Worm (Caenorhabditis elegans) whole organism, young adult: ENCODE results near the gene C17H11.1.

ENCODE experiments used
- B0019.2 ChIP-seq: fragments of 200-800 bp; sonication (Bioruptor generic); conservative IDR thresholded peaks from 2 replicates; pipeline ENCODE4 v1.3.6; 2022; ENCODE audit warnings: missing genetic modification reagents, missing genetic modification characterization, missing compliant biosample characterization
- B0261.1 ChIP-seq: sonication (generic microtip); optimal IDR thresholded peaks from 2 replicates; lab custom pipeline; 2016; ENCODE audit warnings: mild to moderate bottlenecking, missing genetic modification characterization, moderate library complexity, missing compliant biosample characterization
- B0336.3 ChIP-seq: fragments of 200-800 bp; sonication (Bioruptor generic); IDR thresholded peaks from 2 replicates; pipeline ENCODE4 v1.3.6; 2022; ENCODE audit warnings: missing genetic modification characterization, missing compliant biosample characterization
- C17E4.6 ChIP-seq: fragments of 200-800 bp; sonication (Bioruptor generic); IDR thresholded peaks from 2 replicates; pipeline ENCODE4 v1.3.6; 2022; ENCODE audit warnings: missing genetic modification reagents, missing genetic modification characterization, missing compliant biosample characterization
- F10E7.11 ChIP-seq: sonication (generic microtip); optimal IDR thresholded peaks from 2 replicates; lab custom pipeline; 2017; ENCODE audit warnings: mild to moderate bottlenecking, missing genetic modification characterization, moderate library complexity, missing compliant biosample characterization
- F23B12.7 ChIP-seq: sonication (generic microtip); optimal IDR thresholded peaks from 2 replicates; lab custom pipeline; 2017; ENCODE audit warnings: missing genetic modification characterization, mild to moderate bottlenecking, missing compliant biosample characterization, antibody characterized with exemption, moderate library complexity; ENCODE audit not compliant: insufficient read depth
- F37B4.10 ChIP-seq: fragments of 200-800 bp; sonication (Bioruptor generic); IDR thresholded peaks from 2 replicates; pipeline ENCODE4 v1.3.6; 2022; ENCODE audit warnings: missing genetic modification characterization, missing compliant biosample characterization
- F49E8.2 ChIP-seq: sonication (generic microtip); optimal IDR thresholded peaks from 3 replicates; lab custom pipeline; 2017; ENCODE audit warnings: missing genetic modification characterization, mild to moderate bottlenecking, missing compliant biosample characterization, antibody characterized with exemption, moderate library complexity; ENCODE audit not compliant: insufficient read depth
- F52B5.7 ChIP-seq: sonication (generic microtip); optimal IDR thresholded peaks from 2 replicates; lab custom pipeline; 2016; ENCODE audit warnings: mild to moderate bottlenecking, missing genetic modification characterization, missing compliant biosample characterization
- F57C9.4 ChIP-seq: sonication (generic microtip); optimal IDR thresholded peaks from 2 replicates; lab custom pipeline; 2017; ENCODE audit warnings: mild to moderate bottlenecking, missing genetic modification characterization, missing compliant biosample characterization
- K11D2.4 ChIP-seq: fragments of 200-800 bp; sonication (Bioruptor generic); IDR thresholded peaks from 2 replicates; pipeline ENCODE4 v1.3.6; 2022; ENCODE audit warnings: missing genetic modification reagents, missing genetic modification characterization, missing compliant biosample characterization
- K12H6.12 ChIP-seq: fragments of 200-800 bp; sonication (Bioruptor generic); optimal IDR thresholded peaks from 2 replicates; lab custom pipeline; 2018; ENCODE audit warnings: mild to moderate bottlenecking, missing genetic modification characterization, missing compliant biosample characterization
- Y53F4B.3 ChIP-seq: fragments of 200-800 bp; sonication (Bioruptor generic); IDR thresholded peaks from 2 replicates; pipeline ENCODE4 v1.3.6; 2022; ENCODE audit warnings: missing genetic modification reagents, missing genetic modification characterization, missing compliant biosample characterization
- Y56A3A.18 ChIP-seq: fragments of 200-800 bp; sonication (Bioruptor generic); IDR thresholded peaks from 2 replicates; pipeline ENCODE4 v1.3.6; 2022; ENCODE audit warnings: missing genetic modification reagents, missing genetic modification characterization, missing compliant biosample characterization
- ama-1 ChIP-seq, 3 experiments: fragments of 150-350 bp in 1 of 3; sonication (generic microtip) in 2 of 3; optimal IDR thresholded peaks; 2 replicates each; lab custom pipeline; 2014 to 2018; ENCODE audit warnings: missing biosample characterization in 2 of 3, missing genetic modification characterization in 2 of 3, missing genetic modification reagents in 2 of 3
- attf-6 ChIP-seq: fragments of 200-800 bp; sonication (Bioruptor generic); IDR thresholded peaks from 2 replicates; pipeline ENCODE4 v1.3.6; 2022; ENCODE audit warnings: missing genetic modification reagents, missing genetic modification characterization, missing compliant biosample characterization
- bed-1 ChIP-seq: fragments of 200-800 bp; sonication (Bioruptor generic); IDR thresholded peaks from 2 replicates; pipeline ENCODE4 v1.3.6; 2022; ENCODE audit warnings: missing genetic modification reagents, missing genetic modification characterization, missing compliant biosample characterization
- cebp-1 ChIP-seq, 2 experiments: fragments of 200-800 bp in 1 of 2; sonication (Bioruptor generic) in 1 of 2; sonication (generic microtip) in 1 of 2; IDR thresholded peaks in 1 of 2; optimal IDR thresholded peaks in 1 of 2; 2 replicates each; pipeline versions ENCODE4 v1.3.6 to Lab custom; 2017 to 2022; ENCODE audit warnings: missing compliant biosample characterization in 2 of 2, missing genetic modification characterization in 2 of 2, mild to moderate bottlenecking in 1 of 2, missing genetic modification reagents in 1 of 2, moderate library complexity in 1 of 2
- cebp-2 ChIP-seq: fragments of 200-800 bp; sonication (Bioruptor generic); IDR thresholded peaks from 2 replicates; pipeline ENCODE4 v1.3.6; 2022; ENCODE audit warnings: missing genetic modification characterization, missing compliant biosample characterization
- ceh-27 ChIP-seq: fragments of 200-800 bp; sonication (Bioruptor generic); optimal IDR thresholded peaks from 2 replicates; lab custom pipeline; 2018; ENCODE audit warnings: mild to moderate bottlenecking, missing genetic modification characterization, moderate library complexity, missing compliant biosample characterization
- ceh-40 ChIP-seq: fragments of 200-800 bp; sonication (Bioruptor generic); IDR thresholded peaks from 2 replicates; pipeline ENCODE4 v1.3.6; 2022; ENCODE audit warnings: missing genetic modification characterization, missing compliant biosample characterization
- ceh-58 ChIP-seq: fragments of 200-800 bp; sonication (Bioruptor generic); IDR thresholded peaks from 2 replicates; pipeline ENCODE4 v1.3.6; 2022; ENCODE audit warnings: missing genetic modification characterization, missing compliant biosample characterization
- chd-7 ChIP-seq: sonication (generic microtip); optimal IDR thresholded peaks from 2 replicates; lab custom pipeline; 2016; ENCODE audit warnings: mild to moderate bottlenecking, missing genetic modification characterization, moderate library complexity, missing compliant biosample characterization
- die-1 ChIP-seq: sonication (generic microtip); optimal IDR thresholded peaks from 2 replicates; lab custom pipeline; 2016; ENCODE audit warnings: missing genotype, mild to moderate bottlenecking, missing genetic modification characterization, missing compliant biosample characterization
- egrh-3 ChIP-seq: fragments of 200-800 bp; sonication (Bioruptor generic); IDR thresholded peaks from 2 replicates; pipeline ENCODE4 v1.3.6; 2022; ENCODE audit warnings: missing genetic modification reagents, missing genetic modification characterization, missing compliant biosample characterization
- him-1 ChIP-seq: sonication (generic microtip); optimal IDR thresholded peaks from 2 replicates; lab custom pipeline; 2016; ENCODE audit warnings: missing genotype, missing genetic modification reagents, missing genetic modification characterization, missing compliant biosample characterization
- hlh-12 ChIP-seq: sonication (generic microtip); optimal IDR thresholded peaks from 2 replicates; lab custom pipeline; 2016; ENCODE audit warnings: missing genetic modification characterization, missing compliant biosample characterization
- hmg-1.2 ChIP-seq: fragments of 200-800 bp; sonication (Bioruptor generic); IDR thresholded peaks from 2 replicates; pipeline ENCODE4 v1.3.6; 2022; ENCODE audit warnings: missing genetic modification reagents, missing genetic modification characterization, missing compliant biosample characterization
- hrde-1 ChIP-seq: sonication (generic microtip); optimal IDR thresholded peaks from 2 replicates; lab custom pipeline; 2016; ENCODE audit warnings: missing genetic modification characterization, mild to moderate bottlenecking, missing compliant biosample characterization, moderate library complexity, missing genotype, missing genetic modification reagents, borderline replicate concordance
- lin-54 ChIP-seq: fragments of 200-800 bp; sonication (Bioruptor generic); optimal IDR thresholded peaks from 2 replicates; lab custom pipeline; 2018; ENCODE audit warnings: mild to moderate bottlenecking, missing genetic modification characterization, missing compliant biosample characterization
- madf-6 ChIP-seq: fragments of 200-800 bp; sonication (Bioruptor generic); IDR thresholded peaks from 2 replicates; pipeline ENCODE4 v1.3.6; 2022; ENCODE audit warnings: missing genetic modification reagents, missing genetic modification characterization, missing compliant biosample characterization
- nfya-1 ChIP-seq: sonication (generic microtip); optimal IDR thresholded peaks from 2 replicates; lab custom pipeline; 2017; ENCODE audit warnings: antibody characterized with exemption, missing compliant biosample characterization, missing genetic modification characterization, borderline replicate concordance; ENCODE audit not compliant: insufficient read depth
- nhr-120 ChIP-seq: fragments of 200-800 bp; sonication (Bioruptor generic); IDR thresholded peaks from 2 replicates; pipeline ENCODE4 v1.3.6; 2022; ENCODE audit warnings: missing genetic modification characterization, missing compliant biosample characterization
- nhr-90 ChIP-seq: sonication (generic microtip); optimal IDR thresholded peaks from 2 replicates; lab custom pipeline; 2016; ENCODE audit warnings: missing genotype, mild to moderate bottlenecking, missing genetic modification characterization, missing compliant biosample characterization
- pbrm-1 ChIP-seq: fragments of 200-800 bp; sonication (Bioruptor generic); IDR thresholded peaks from 2 replicates; pipeline ENCODE4 v1.3.6; 2022; ENCODE audit warnings: missing genetic modification reagents, missing genetic modification characterization, missing compliant biosample characterization
- repo-1 ChIP-seq: sonication (generic microtip); optimal IDR thresholded peaks from 2 replicates; lab custom pipeline; 2017; ENCODE audit warnings: mild to moderate bottlenecking, missing genetic modification characterization, missing compliant biosample characterization
- sdz-38 ChIP-seq: sonication (generic microtip); optimal IDR thresholded peaks from 2 replicates; lab custom pipeline; 2016; ENCODE audit warnings: missing genotype, missing genetic modification characterization, missing compliant biosample characterization
- snpc-1.1 ChIP-seq: sonication (generic microtip); optimal IDR thresholded peaks from 2 replicates; lab custom pipeline; 2017; ENCODE audit warnings: missing genetic modification characterization, mild to moderate bottlenecking, missing compliant biosample characterization, antibody characterized with exemption, moderate library complexity, missing genotype, missing genetic modification reagents; ENCODE audit not compliant: insufficient read depth
- somi-1 ChIP-seq: fragments of 200-800 bp; sonication (Bioruptor generic); optimal IDR thresholded peaks from 2 replicates; lab custom pipeline; 2018; ENCODE audit warnings: mild to moderate bottlenecking, missing genetic modification characterization, missing compliant biosample characterization
- sptf-2 ChIP-seq: fragments of 200-800 bp; sonication (Bioruptor generic); optimal IDR thresholded peaks from 2 replicates; lab custom pipeline; 2018; ENCODE audit warnings: mild to moderate bottlenecking, missing genetic modification characterization, missing compliant biosample characterization
- tbp1 ChIP-seq: fragments of 200-800 bp; sonication (Bioruptor generic); optimal IDR thresholded peaks from 2 replicates; lab custom pipeline; 2018; ENCODE audit warnings: mild to moderate bottlenecking, missing genetic modification characterization, missing compliant biosample characterization
- zfh-2 ChIP-seq: fragments of 200-800 bp; sonication (Bioruptor generic); conservative IDR thresholded peaks from 2 replicates; pipeline ENCODE4 v1.3.6; 2022; ENCODE audit warnings: missing genetic modification reagents, missing genetic modification characterization, missing compliant biosample characterization
- ztf-18 ChIP-seq: sonication (generic microtip); optimal IDR thresholded peaks from 2 replicates; lab custom pipeline; 2016; ENCODE audit warnings: missing genotype, mild to moderate bottlenecking, missing genetic modification characterization, missing compliant biosample characterization
- ztf-25 ChIP-seq: fragments of 200-800 bp; sonication (Bioruptor generic); IDR thresholded peaks from 2 replicates; pipeline ENCODE4 v1.3.6; 2022; ENCODE audit warnings: missing genetic modification reagents, missing genetic modification characterization, missing compliant biosample characterization
- ztf-26 ChIP-seq: sonication (generic microtip); optimal IDR thresholded peaks from 2 replicates; lab custom pipeline; 2017; ENCODE audit warnings: missing genetic modification characterization, missing compliant biosample characterization
- ztf-6 ChIP-seq: fragments of 200-800 bp; sonication (Bioruptor generic); IDR thresholded peaks from 2 replicates; pipeline ENCODE4 v1.3.6; 2022; ENCODE audit warnings: missing genetic modification reagents, missing genetic modification characterization, missing compliant biosample characterization

C17H11.1 gene

DNA sequence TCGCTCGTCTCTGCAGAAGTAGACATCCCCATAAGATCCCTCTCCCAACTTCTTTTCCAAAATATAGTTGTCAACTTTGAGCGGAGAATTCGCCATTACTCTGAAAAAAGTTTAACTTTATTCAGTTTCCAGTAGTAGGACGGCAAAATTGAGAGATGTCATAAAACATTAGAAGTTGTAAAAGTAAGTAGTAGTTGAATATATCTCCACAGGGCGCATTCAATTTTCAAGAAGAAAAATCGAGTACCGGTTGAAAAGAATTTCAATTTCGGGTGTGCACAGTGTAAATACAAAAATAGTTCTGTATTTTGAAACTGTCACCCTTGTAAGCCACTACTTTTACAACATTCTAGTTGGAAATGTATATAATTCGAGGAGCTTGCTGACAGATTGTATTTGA, 23.1 kb upstream of the C17H11.1 start, which contains the start of gene F22F1.2 (continued):
- TF ChIP-seq sdz-38 (tag; lab: Kevin White, UChicago): no peak

DNA sequence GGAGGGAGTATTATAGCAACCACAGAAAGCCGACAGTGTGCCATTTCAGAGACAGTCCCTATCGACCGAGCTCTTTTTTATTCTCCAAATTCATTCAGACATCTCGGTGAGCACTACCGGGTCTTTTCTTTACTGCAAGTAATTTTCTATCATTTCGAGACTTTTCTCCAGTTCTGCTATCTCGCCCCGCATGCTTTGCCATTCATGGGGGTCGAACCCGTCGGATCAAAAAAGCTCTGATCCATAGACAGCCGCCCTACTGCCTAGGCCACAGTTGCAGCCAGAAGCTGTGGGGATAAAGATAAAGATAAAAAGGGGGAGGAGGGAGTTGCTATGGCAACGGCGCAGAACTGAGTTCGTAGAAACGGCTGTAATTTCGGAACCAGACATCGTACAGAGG, 22.3 kb upstream of the C17H11.1 start:
- TF ChIP-seq ceh-40 (GFP tag; lab: Robert Waterston, UW): no peak
- TF ChIP-seq F37B4.10: no peak
- no peak for TF ChIP-seq nhr-120
- no peak for TF ChIP-seq hlh-12 (tag; lab: Kevin White, UChicago)
- TF ChIP-seq Y53F4B.3 (GFP tag; lab: Robert Waterston, UW): no peak
- TF ChIP-seq snpc-1.1 (tag; lab: Kevin White, UChicago): no peak
- TF ChIP-seq attf-6 (GFP tag; lab: Robert Waterston, UW): no peak
- peak; percentile 36 for TF ChIP-seq ztf-18
- no peak for TF ChIP-seq F23B12.7 (tag; lab: Kevin White, UChicago)
- TF ChIP-seq ztf-26 (tag; lab: Kevin White, UChicago): no peak
- TF ChIP-seq K12H6.12 (tag; lab: Kevin White, UChicago): no peak
- TF ChIP-seq madf-6: no peak
- TF ChIP-seq Y56A3A.18 (GFP tag; lab: Robert Waterston, UW): 0 out of 2 replicates have a peak, but pooled peaks have one; percentile 37
- TF ChIP-seq ceh-27: no peak
- TF ChIP-seq nhr-90 (tag; lab: Kevin White, UChicago): no peak
- TF ChIP-seq hrde-1: no peak
- no peak for TF ChIP-seq ceh-58
- TF ChIP-seq B0019.2 (GFP tag; lab: Robert Waterston, UW): no peak
- TF ChIP-seq F52B5.7 (tag; lab: Kevin White, UChicago): no peak
- TF ChIP-seq K11D2.4: no peak
- TF ChIP-seq C17E4.6: no peak
- TF ChIP-seq sptf-2 (GFP tag; lab: Kevin White, UChicago): no peak
- TF ChIP-seq F57C9.4 (tag; lab: Kevin White, UChicago): no peak
- no peak for TF ChIP-seq repo-1 (tag; lab: Kevin White, UChicago)
- no peak for TF ChIP-seq ztf-6 (GFP tag; lab: Robert Waterston, UW)
- TF ChIP-seq tbp1: peak; percentile 85
- TF ChIP-seq pbrm-1 (GFP tag; lab: Robert Waterston, UW): no peak
- 0 out of 2 replicates have a peak, but pooled peaks have one; percentile 27 for TF ChIP-seq zfh-2 (GFP tag; lab: Robert Waterston, UW)
- peak; percentile 70 for TF ChIP-seq B0261.1 (tag; lab: Kevin White, UChicago)
- peak; percentile 64 for TF ChIP-seq him-1
- peak; percentile 39 for TF ChIP-seq hmg-1.2 (GFP tag; lab: Robert Waterston, UW)
- TF ChIP-seq die-1 (tag; lab: Kevin White, UChicago): peak; percentile 25
- no peak for TF ChIP-seq cebp-2 (GFP tag; lab: Robert Waterston, UW)
- TF ChIP-seq somi-1: no peak
- no peak for TF ChIP-seq F49E8.2
- no peak for TF ChIP-seq ama-1 (optimal IDR thresholded peaks at IDR 0.05; lab: Kevin White, UChicago)
- TF ChIP-seq ama-1 (GFP tag; optimal IDR thresholded peaks at IDR 0.05; lab: Kevin White, UChicago): no peak
- no peak for TF ChIP-seq B0336.3
- no peak for TF ChIP-seq chd-7
- no peak for TF ChIP-seq lin-54
- no peak for TF ChIP-seq bed-1 (GFP tag; lab: Robert Waterston, UW)
- no peak for TF ChIP-seq egrh-3
- no peak for TF ChIP-seq nfya-1 (tag; lab: Kevin White, UChicago)
- TF ChIP-seq F10E7.11 (tag; lab: Kevin White, UChicago): no peak
- TF ChIP-seq ztf-25 (GFP tag; lab: Robert Waterston, UW): no peak
- TF ChIP-seq cebp-1 (GFP tag; IDR thresholded peaks at IDR 0.05; lab: Robert Waterston, UW): no peak
- no peak for TF ChIP-seq cebp-1 (tag; optimal IDR thresholded peaks at IDR 0.05; lab: Kevin White, UChicago)
